Worm (Caenorhabditis elegans): ENCODE results near the gene ZC204.17.

DNA sequence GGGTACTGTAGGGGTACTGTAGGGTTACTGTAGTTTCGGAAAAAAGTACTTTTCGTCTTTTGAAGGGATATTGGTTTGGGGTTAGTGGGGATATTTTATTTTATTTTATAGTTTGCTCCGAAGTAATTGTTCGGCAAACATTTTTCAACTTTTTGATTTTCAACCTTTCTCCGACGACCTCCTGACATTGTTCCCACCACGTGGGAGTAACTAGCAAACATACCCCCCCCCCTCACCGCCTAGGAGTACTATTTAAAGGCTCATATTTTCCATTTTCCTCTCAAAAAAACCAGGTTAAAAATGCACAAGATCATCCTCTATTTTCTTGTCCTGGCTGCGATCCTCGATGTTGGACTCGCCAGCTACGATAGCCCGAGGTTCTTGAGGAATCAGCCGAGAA is 19.9 kb upstream of the ZC204.17 start, which contains the start of gene srlf-29:
- TF ChIP-seq nhr-27 (tag; optimal IDR thresholded peaks at IDR 0.05) (no peak), efl-1 (GFP tag; optimal IDR thresholded peaks at IDR 0.05) (no peak), attf-6 (GFP tag; IDR thresholded peaks at IDR 0.05) (no peak), let-607 (tag; optimal IDR thresholded peaks at IDR 0.05) (no peak), nhr-90 (tag; optimal IDR thresholded peaks at IDR 0.05) (no peak), unc-62 (GFP tag; optimal IDR thresholded peaks at IDR 0.05) (no peak), ama-1 (optimal IDR thresholded peaks at IDR 0.05) (no peak), ama-1 (GFP tag; optimal IDR thresholded peaks at IDR 0.05) (no peak)

Data from whole organism, young adult.